Worm (Caenorhabditis elegans) whole organism, L1 larva: ENCODE results near the gene F22E5.7.
"Not testable (repeated sequence)": the region's sequence is repeated elsewhere in the genome, so short reads cannot be mapped to it uniquely, and the experiment has no call there.

ENCODE experiments used
- C16A3.4 ChIP-seq: fragments of 150-350 bp; optimal IDR thresholded peaks from 2 replicates; lab custom pipeline; 2014; ENCODE audit warnings: missing biosample characterization, missing genetic modification characterization
- ceh-88 ChIP-seq: fragments of 200-800 bp; sonication (Bioruptor generic); IDR thresholded peaks from 2 replicates; pipeline ENCODE4 v1.3.6; 2022; ENCODE audit warnings: missing genetic modification characterization, missing compliant biosample characterization
- elt-2 ChIP-seq: sonication (generic microtip); optimal IDR thresholded peaks from 2 replicates; lab custom pipeline; 2016; ENCODE audit warnings: missing genetic modification characterization, mild to moderate bottlenecking, inconsistent platforms, missing compliant biosample characterization, missing genetic modification reagents
- fos-1 ChIP-seq: fragments of 150-350 bp; optimal IDR thresholded peaks from 2 replicates; lab custom pipeline; 2014; ENCODE audit warnings: missing biosample characterization, missing genetic modification characterization
- hlh-4 ChIP-seq: sonication (generic microtip); optimal IDR thresholded peaks from 2 replicates; lab custom pipeline; 2016; ENCODE audit warnings: mild to moderate bottlenecking, missing genetic modification characterization, missing compliant biosample characterization
- lin-13 ChIP-seq: fragments of 150-350 bp; optimal IDR thresholded peaks from 2 replicates; lab custom pipeline; 2014; ENCODE audit warnings: missing biosample characterization, missing genetic modification reagents, missing genetic modification characterization
- lin-35 ChIP-seq, 2 experiments: fragments of 150-350 bp; optimal IDR thresholded peaks; 2 replicates each; lab custom pipeline; 2014; ENCODE audit warnings: missing biosample characterization in 2 of 2, missing genetic modification characterization in 2 of 2, missing genetic modification reagents in 2 of 2
- mdl-1 ChIP-seq, 2 experiments: fragments of 150-350 bp; optimal IDR thresholded peaks; 2 replicates each; lab custom pipeline; 2014 to 2017; ENCODE audit warnings: missing biosample characterization in 2 of 2, missing genetic modification characterization in 2 of 2, inconsistent platforms in 1 of 2
- nhr-90 ChIP-seq: sonication (generic microtip); optimal IDR thresholded peaks from 2 replicates; lab custom pipeline; 2016; ENCODE audit warnings: mild to moderate bottlenecking, missing genetic modification characterization, missing compliant biosample characterization; ENCODE audit not compliant: poor library complexity
- pag-3 ChIP-seq: sonication (generic microtip); optimal IDR thresholded peaks from 2 replicates; lab custom pipeline; 2017; ENCODE audit warnings: missing genetic modification characterization, mild to moderate bottlenecking, missing compliant biosample characterization, antibody characterized with exemption, borderline replicate concordance; ENCODE audit not compliant: insufficient read depth
- unc-130 ChIP-seq: fragments of 150-350 bp; optimal IDR thresholded peaks from 2 replicates; lab custom pipeline; 2017; ENCODE audit warnings: missing biosample characterization, missing genetic modification characterization, inconsistent platforms
- unc-86 ChIP-seq: sonication (generic microtip); optimal IDR thresholded peaks from 2 replicates; lab custom pipeline; 2016; ENCODE audit warnings: missing genetic modification characterization, missing compliant biosample characterization
- zip-4 ChIP-seq: fragments of 200-800 bp; sonication (Bioruptor generic); optimal IDR thresholded peaks from 2 replicates; lab custom pipeline; 2018; ENCODE audit warnings: mild to moderate bottlenecking, missing genetic modification characterization, moderate library complexity, missing compliant biosample characterization
- ztf-11 ChIP-seq, 2 experiments: sonication (generic microtip); optimal IDR thresholded peaks; 2 replicates each; lab custom pipeline; 2016 to 2017; ENCODE audit warnings: missing genetic modification characterization in 2 of 2, missing biosample characterization in 1 of 2, missing compliant biosample characterization in 1 of 2

ce11 chrII:2619148-2619547, 22.7 kb upstream of the F22E5.7 start, which contains the start of gene msrp-6:
- not testable (repeated sequence) for TF ChIP-seq lin-13 (GFP tag; lab: Kevin White, UChicago); unc-130 (tag; lab: Kevin White, UChicago); hlh-4; pag-3 (tag; lab: Kevin White, UChicago); unc-86; nhr-90 (tag; lab: Kevin White, UChicago); lin-35 (GFP tag; optimal IDR thresholded peaks at IDR 0.05; lab: Kevin White, UChicago); ztf-11 (tag; optimal IDR thresholded peaks at IDR 0.05; lab: Kevin White, UChicago); fos-1 (tag; lab: Kevin White, UChicago); zip-4 (GFP tag; lab: Kevin White, UChicago); ceh-88; C16A3.4; elt-2 (tag; lab: Kevin White, UChicago); mdl-1 (tag; optimal IDR thresholded peaks at IDR 0.05; lab: Kevin White, UChicago)
